Worm (Caenorhabditis elegans) whole organism, L1 larva: ENCODE data around the gene K07F5.6.

Experiments
- F16B12.6 ChIP-seq: fragments of 150-350 bp; optimal IDR thresholded peaks from 2 replicates; lab custom pipeline; 2014; ENCODE audit warnings: missing biosample characterization, missing genetic modification characterization
- Y116A8C.19 ChIP-seq: sonication (generic microtip); optimal IDR thresholded peaks from 2 replicates; lab custom pipeline; 2016; ENCODE audit warnings: missing compliant biosample characterization, missing genetic modification characterization, borderline replicate concordance
- alr-1 ChIP-seq: fragments of 200-800 bp; sonication (Bioruptor generic); optimal IDR thresholded peaks from 2 replicates; lab custom pipeline; 2018; ENCODE audit warnings: borderline replicate concordance, mild to moderate bottlenecking, missing genetic modification characterization, missing compliant biosample characterization
- aly-2 ChIP-seq: fragments of 150-350 bp; optimal IDR thresholded peaks from 2 replicates; lab custom pipeline; 2014; ENCODE audit warnings: missing biosample characterization, missing genetic modification characterization
- ama-1 ChIP-seq: fragments of 150-350 bp; optimal IDR thresholded peaks from 2 replicates; lab custom pipeline; 2014
- ceh-88 ChIP-seq: fragments of 200-800 bp; sonication (Bioruptor generic); IDR thresholded peaks from 2 replicates; pipeline ENCODE4 v1.3.6; 2022; ENCODE audit warnings: missing genetic modification characterization, missing compliant biosample characterization
- ces-1 ChIP-seq: fragments of 150-350 bp; optimal IDR thresholded peaks from 2 replicates; lab custom pipeline; 2014; ENCODE audit warnings: missing biosample characterization, missing genetic modification reagents, missing genetic modification characterization
- dpl-1 ChIP-seq, 3 experiments: fragments of 150-350 bp in 2 of 3; sonication (generic microtip) in 1 of 3; optimal IDR thresholded peaks; 2 replicates each; lab custom pipeline; 2014 to 2017; ENCODE audit warnings: missing biosample characterization in 3 of 3, missing genetic modification characterization in 3 of 3, missing genetic modification reagents in 3 of 3
- efl-3 ChIP-seq: fragments of 200-800 bp; sonication (Bioruptor generic); optimal IDR thresholded peaks from 2 replicates; lab custom pipeline; 2018; ENCODE audit warnings: mild to moderate bottlenecking, missing genetic modification characterization, missing compliant biosample characterization
- elt-2 ChIP-seq: sonication (generic microtip); optimal IDR thresholded peaks from 2 replicates; lab custom pipeline; 2016; ENCODE audit warnings: missing genetic modification characterization, mild to moderate bottlenecking, inconsistent platforms, missing compliant biosample characterization, missing genetic modification reagents
- fkh-10 ChIP-seq: sonication (generic microtip); optimal IDR thresholded peaks from 2 replicates; lab custom pipeline; 2017; ENCODE audit warnings: missing biosample characterization, missing genetic modification reagents, missing genetic modification characterization
- fkh-4 ChIP-seq: sonication (generic microtip); optimal IDR thresholded peaks from 2 replicates; lab custom pipeline; 2016; ENCODE audit warnings: missing compliant biosample characterization, missing genetic modification characterization, borderline replicate concordance
- fkh-8 ChIP-seq: sonication (generic microtip); optimal IDR thresholded peaks from 2 replicates; lab custom pipeline; 2016; ENCODE audit warnings: mild to moderate bottlenecking, missing genetic modification characterization, missing compliant biosample characterization
- fos-1 ChIP-seq: fragments of 150-350 bp; optimal IDR thresholded peaks from 2 replicates; lab custom pipeline; 2014; ENCODE audit warnings: missing biosample characterization, missing genetic modification characterization
- grh-1 ChIP-seq: fragments of 200-800 bp; sonication (Bioruptor generic); IDR thresholded peaks from 2 replicates; pipeline ENCODE4 v1.3.6; 2022; ENCODE audit warnings: missing genetic modification reagents, missing genetic modification characterization, missing compliant biosample characterization
- hpl-2 ChIP-seq: fragments of 150-350 bp; optimal IDR thresholded peaks from 2 replicates; lab custom pipeline; 2014; ENCODE audit warnings: missing biosample characterization, missing genetic modification reagents, missing genetic modification characterization
- irx-1 ChIP-seq: sonication (generic microtip); optimal IDR thresholded peaks from 2 replicates; lab custom pipeline; 2016; ENCODE audit warnings: missing genetic modification characterization, missing compliant biosample characterization
- isw-1 ChIP-seq: fragments of 200-800 bp; sonication (Bioruptor generic); IDR thresholded peaks from 2 replicates; pipeline ENCODE4 v1.3.6; 2022; ENCODE audit warnings: missing genetic modification characterization, missing compliant biosample characterization
- lin-13 ChIP-seq: fragments of 150-350 bp; optimal IDR thresholded peaks from 2 replicates; lab custom pipeline; 2014; ENCODE audit warnings: missing biosample characterization, missing genetic modification reagents, missing genetic modification characterization
- lin-14 ChIP-seq: fragments of 200-800 bp; sonication (Bioruptor generic); optimal IDR thresholded peaks from 2 replicates; lab custom pipeline; 2018; ENCODE audit warnings: mild to moderate bottlenecking, missing genetic modification characterization, moderate library complexity, missing compliant biosample characterization
- lin-35 ChIP-seq, 2 experiments: fragments of 150-350 bp; optimal IDR thresholded peaks; 2 replicates each; lab custom pipeline; 2014; ENCODE audit warnings: missing biosample characterization in 2 of 2, missing genetic modification characterization in 2 of 2, missing genetic modification reagents in 2 of 2
- lin-39 ChIP-seq: fragments of 150-350 bp; optimal IDR thresholded peaks from 2 replicates; lab custom pipeline; 2014; ENCODE audit warnings: missing biosample characterization, missing genetic modification reagents, missing genetic modification characterization
- lsy-2 ChIP-seq, 2 experiments: fragments of 150-350 bp; optimal IDR thresholded peaks; 2 replicates each; lab custom pipeline; 2014; ENCODE audit warnings: missing biosample characterization in 2 of 2, missing genetic modification characterization in 2 of 2
- mab-9 ChIP-seq: fragments of 200-800 bp; sonication (Bioruptor generic); IDR thresholded peaks from 2 replicates; pipeline ENCODE4 v1.3.6; 2022; ENCODE audit warnings: missing genetic modification reagents, missing genetic modification characterization, missing compliant biosample characterization
- mdl-1 ChIP-seq, 2 experiments: fragments of 150-350 bp; optimal IDR thresholded peaks; 2 replicates each; lab custom pipeline; 2014 to 2017; ENCODE audit warnings: missing biosample characterization in 2 of 2, missing genetic modification characterization in 2 of 2, inconsistent platforms in 1 of 2
- mef-2 ChIP-seq: fragments of 150-350 bp; optimal IDR thresholded peaks from 2 replicates; lab custom pipeline; 2014; ENCODE audit warnings: missing biosample characterization, missing genetic modification characterization
- nhr-20 ChIP-seq: sonication (generic microtip); optimal IDR thresholded peaks from 2 replicates; lab custom pipeline; 2016; ENCODE audit warnings: mild to moderate bottlenecking, missing genetic modification characterization, missing compliant biosample characterization
- nhr-76 ChIP-seq: sonication (generic microtip); optimal IDR thresholded peaks from 2 replicates; lab custom pipeline; 2017; ENCODE audit warnings: missing biosample characterization, missing genetic modification characterization
- nhr-77 ChIP-seq: fragments of 150-350 bp; optimal IDR thresholded peaks from 2 replicates; lab custom pipeline; 2014; ENCODE audit warnings: missing biosample characterization, missing genetic modification characterization
- nhr-85 ChIP-seq: sonication (generic microtip); peaks from one replicate; lab custom pipeline; 2016; ENCODE audit warnings: missing genetic modification characterization, inconsistent platforms, missing compliant biosample characterization
- rnt-1 ChIP-seq: sonication (generic microtip); optimal IDR thresholded peaks from 2 replicates; lab custom pipeline; 2016; ENCODE audit warnings: mild to moderate bottlenecking, missing genetic modification characterization, moderate library complexity, missing compliant biosample characterization
- sptf-1 ChIP-seq: fragments of 150-350 bp; optimal IDR thresholded peaks from 2 replicates; lab custom pipeline; 2014; ENCODE audit warnings: missing biosample characterization, missing genetic modification characterization
- sup-37 ChIP-seq: fragments of 200-800 bp; sonication (Bioruptor generic); optimal IDR thresholded peaks from 2 replicates; lab custom pipeline; 2018; ENCODE audit warnings: mild to moderate bottlenecking, missing genetic modification characterization, missing compliant biosample characterization
- swsn-7 ChIP-seq: sonication (generic microtip); optimal IDR thresholded peaks from 2 replicates; lab custom pipeline; 2016; ENCODE audit warnings: missing genetic modification characterization, missing compliant biosample characterization
- tbx-2 ChIP-seq: sonication (generic microtip); optimal IDR thresholded peaks from 2 replicates; lab custom pipeline; 2016; ENCODE audit warnings: missing genetic modification characterization, missing compliant biosample characterization
- tlp-1 ChIP-seq: fragments of 150-350 bp; optimal IDR thresholded peaks from 2 replicates; lab custom pipeline; 2014; ENCODE audit warnings: missing biosample characterization, missing genetic modification characterization
- unc-130 ChIP-seq: fragments of 150-350 bp; optimal IDR thresholded peaks from 2 replicates; lab custom pipeline; 2017; ENCODE audit warnings: missing biosample characterization, missing genetic modification characterization, inconsistent platforms
- unc-30 ChIP-seq: sonication (generic microtip); optimal IDR thresholded peaks from 2 replicates; lab custom pipeline; 2017; ENCODE audit warnings: missing biosample characterization, missing genetic modification characterization
- unc-86 ChIP-seq: sonication (generic microtip); optimal IDR thresholded peaks from 2 replicates; lab custom pipeline; 2016; ENCODE audit warnings: missing genetic modification characterization, missing compliant biosample characterization
- vab-15 ChIP-seq: sonication (generic microtip); optimal IDR thresholded peaks from 2 replicates; lab custom pipeline; 2017; ENCODE audit warnings: missing genotype, mild to moderate bottlenecking, missing genetic modification characterization, missing compliant biosample characterization

K07F5.6 gene

ce11 chrIV:9797304-9798003 is 49.0 kb downstream of the K07F5.6 start, which contains the start of gene T13F2.2 (continued):
- no peak for TF ChIP-seq F16B12.6 (tag; lab: Kevin White, UChicago)
- TF ChIP-seq ama-1 (lab: Kevin White, UChicago): no peak
- TF ChIP-seq nhr-76 (tag; lab: Kevin White, UChicago): no peak
- TF ChIP-seq lin-13 (GFP tag; lab: Kevin White, UChicago): no peak
- no peak for TF ChIP-seq sup-37 (GFP tag; lab: Kevin White, UChicago)
- no peak for TF ChIP-seq fkh-8 (tag; lab: Kevin White, UChicago)
- peak in 1 of 2 experiments; percentile 15 for TF ChIP-seq lin-35 (GFP tag; optimal IDR thresholded peaks at IDR 0.05; lab: Kevin White, UChicago)
- TF ChIP-seq irx-1 (tag; lab: Kevin White, UChicago): peak; percentile 32
- TF ChIP-seq efl-3 (GFP tag; lab: Kevin White, UChicago): no peak
- peak; percentile 34 for TF ChIP-seq fkh-4 (tag; lab: Kevin White, UChicago)
- TF ChIP-seq tlp-1 (tag; lab: Kevin White, UChicago): peak; percentile 44
- TF ChIP-seq ceh-88 (GFP tag; lab: Robert Waterston, UW): no peak
- no peak for TF ChIP-seq swsn-7 (tag; lab: Kevin White, UChicago)
- TF ChIP-seq fos-1 (tag; lab: Kevin White, UChicago): no peak
- TF ChIP-seq nhr-20 (tag; lab: Kevin White, UChicago): no peak
- peak; percentile 33 for TF ChIP-seq lin-14 (GFP tag; lab: Kevin White, UChicago)
- TF ChIP-seq mab-9: no peak
- no peak for TF ChIP-seq mef-2 (tag; lab: Kevin White, UChicago)
- TF ChIP-seq unc-130: no peak
- TF ChIP-seq grh-1 (GFP tag; lab: Robert Waterston, UW): no peak
- peak; percentile 8 to 38 for TF ChIP-seq lsy-2 (tag; optimal IDR thresholded peaks at IDR 0.05; lab: Kevin White, UChicago)
- peak; percentile 63 for TF ChIP-seq elt-2
- no peak for TF ChIP-seq hpl-2 (GFP tag; lab: Kevin White, UChicago)
- no peak for TF ChIP-seq alr-1 (tag; lab: Kevin White, UChicago)
- no peak for TF ChIP-seq isw-1 (GFP tag; lab: Robert Waterston, UW)
- TF ChIP-seq nhr-77 (tag; lab: Kevin White, UChicago): no peak
- TF ChIP-seq fkh-10: no peak
- TF ChIP-seq aly-2: no peak
- TF ChIP-seq ces-1: no peak
- TF ChIP-seq sptf-1: no peak
- TF ChIP-seq rnt-1 (tag; lab: Kevin White, UChicago): peak; percentile 65
- peak; percentile 16 for TF ChIP-seq tbx-2 (tag; lab: Kevin White, UChicago)
- TF ChIP-seq vab-15: no peak
- peak in 2 of 3 experiments; percentile 21 to 45 for TF ChIP-seq dpl-1 (GFP tag; optimal IDR thresholded peaks at IDR 0.05; lab: Kevin White, UChicago)
- TF ChIP-seq mdl-1 (tag; optimal IDR thresholded peaks at IDR 0.05; lab: Kevin White, UChicago): no peak
- TF ChIP-seq unc-86 (tag; lab: Kevin White, UChicago): no peak
- TF ChIP-seq Y116A8C.19 (tag; lab: Kevin White, UChicago): no peak
- no peak for TF ChIP-seq lin-39 (tag; lab: Kevin White, UChicago)

DNA sequence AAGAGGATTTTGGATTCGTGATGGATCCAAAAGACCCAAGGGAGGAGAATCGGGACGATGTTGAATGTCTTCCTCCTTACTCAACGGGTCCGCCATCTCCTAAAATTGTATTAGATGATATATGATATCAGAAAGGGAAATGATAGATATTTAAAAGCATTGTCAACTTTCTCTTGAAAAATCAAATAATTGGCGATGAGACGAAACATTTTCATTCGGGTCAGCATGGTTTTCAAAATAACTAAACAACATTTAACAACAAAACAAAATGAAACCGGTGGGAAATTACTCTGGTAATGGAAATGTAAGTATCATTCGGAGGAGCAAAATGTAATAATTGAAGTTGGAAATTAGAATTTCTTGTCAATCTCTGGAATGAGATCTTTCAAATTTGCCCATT is 50.0 kb downstream of the K07F5.6 start, which contains the start of gene pis-1:
Gene pis-1 (minus strand): TSS at position 101 of the 400 bp plus-strand sequence.
- TF ChIP-seq unc-130: no peak
- no peak for TF ChIP-seq nhr-76 (tag; lab: Kevin White, UChicago)
- TF ChIP-seq unc-30 (tag; lab: Kevin White, UChicago): no peak
- TF ChIP-seq nhr-85 (tag; lab: Kevin White, UChicago): peak; percentile 20
- no peak for TF ChIP-seq tbx-2 (tag; lab: Kevin White, UChicago)
- no peak for TF ChIP-seq fkh-8 (tag; lab: Kevin White, UChicago)
